Worm (Caenorhabditis elegans): ENCODE results near the gene Y59E9AL.8.

DNA sequence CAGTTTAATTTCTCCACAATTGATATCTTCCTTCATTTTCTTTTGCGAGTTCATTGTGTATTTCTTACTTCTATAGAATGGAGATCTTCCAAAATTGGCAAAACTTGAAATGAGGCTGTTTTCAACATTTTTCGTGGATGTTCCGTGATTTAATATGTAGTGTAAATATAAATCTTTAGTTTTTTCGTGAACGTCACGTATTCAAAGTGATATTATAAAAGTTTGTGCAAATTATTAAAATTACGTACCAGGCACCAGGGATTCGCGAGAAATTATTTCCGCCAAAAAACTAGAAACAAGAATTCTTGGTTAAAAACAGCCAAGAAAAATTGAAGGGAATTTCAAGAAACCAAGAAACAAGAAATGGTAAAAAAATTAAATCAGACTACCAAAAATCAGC, at the start of gene Y59E9AL.8:
- no peak for TF ChIP-seq sptf-1 (tag; optimal IDR thresholded peaks at IDR 0.05)
- no peak for TF ChIP-seq ceh-82 (tag; optimal IDR thresholded peaks at IDR 0.05)
- no peak for TF ChIP-seq ama-1 (optimal IDR thresholded peaks at IDR 0.05)
- no peak for TF ChIP-seq nhr-11 (tag; optimal IDR thresholded peaks at IDR 0.05)
- no peak for TF ChIP-seq vab-15 (tag; optimal IDR thresholded peaks at IDR 0.05)

Measured in whole organism, L1 larva.